Worm (Caenorhabditis elegans): ENCODE results near the gene plpp-1.1.

DNA sequence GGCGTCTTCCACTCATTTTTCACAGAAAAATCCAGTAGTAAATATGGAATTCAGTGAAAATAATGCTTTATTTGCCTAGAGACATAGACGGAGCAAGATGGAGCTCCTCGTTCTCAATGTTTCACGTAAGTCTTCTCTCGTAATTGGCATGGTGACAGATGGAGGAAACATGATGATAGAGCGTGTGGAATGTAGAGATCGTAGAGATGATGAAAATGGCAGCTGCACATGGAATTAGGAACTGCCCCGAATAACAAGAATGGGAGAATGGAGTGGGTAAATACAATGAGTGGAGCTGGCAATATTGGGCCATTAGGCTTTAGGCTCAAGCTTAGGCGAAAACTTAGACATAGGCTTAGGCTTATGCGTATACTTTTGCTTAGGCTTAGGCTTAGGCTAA is 47.2 kb upstream of the plpp-1.1 start, which contains the start of gene cank-26:
- no peak for TF ChIP-seq tbx-11 (GFP tag; IDR thresholded peaks at IDR 0.05)
- TF ChIP-seq ama-1 (optimal IDR thresholded peaks at IDR 0.05): no peak
- TF ChIP-seq ets-7 (tag; optimal IDR thresholded peaks at IDR 0.05): no peak
- TF ChIP-seq B0310.2 (tag; optimal IDR thresholded peaks at IDR 0.05): no peak

Measured in whole organism, early embryonic.